Fruit fly (Drosophila melanogaster) whole organism, embryonic: Measurements from ENCODE around the gene lin-52.

Source experiments
- CG10321 ChIP-seq: fragments of 200-800 bp; sonication (Bioruptor generic); IDR thresholded peaks from 2 replicates; pipeline ENCODE4 v1.3.6; 2022; ENCODE audit warnings: missing biosample characterization, missing genetic modification characterization
- CG13123 ChIP-seq: fragments of 200-800 bp; sonication (Bioruptor generic); optimal IDR thresholded peaks from 2 replicates; lab custom pipeline; 2016; ENCODE audit warnings: missing biosample characterization, missing genetic modification characterization
- CG17829 ChIP-seq: fragments of 200-800 bp; optimal IDR thresholded peaks from 2 replicates; lab custom pipeline; 2019; ENCODE audit warnings: missing biosample characterization, mild to moderate bottlenecking, missing genetic modification characterization, moderate library complexity
- CG2120 ChIP-seq: fragments of 200-800 bp; sonication (Bioruptor generic); optimal IDR thresholded peaks from 3 replicates; lab custom pipeline; 2016; ENCODE audit warnings: missing biosample characterization, missing genetic modification characterization
- CG3847 ChIP-seq: fragments of 200-800 bp; sonication (Bioruptor generic); IDR thresholded peaks from 2 replicates; pipeline ENCODE4 v1.3.6; 2022; ENCODE audit warnings: missing biosample characterization, missing genetic modification characterization
- Hr78 ChIP-seq, 2 experiments: fragments of 200-800 bp in 1 of 2; fragments of >200 bp in 1 of 2; sonication (Bioruptor generic) in 1 of 2; optimal IDR thresholded peaks; 2 replicates each; lab custom pipeline; 2017 to 2019; ENCODE audit warnings: missing biosample characterization in 2 of 2, missing genetic modification characterization in 2 of 2, mild to moderate bottlenecking in 1 of 2, moderate library complexity in 1 of 2
- Lpt ChIP-seq: fragments of >200 bp; optimal IDR thresholded peaks from 2 replicates; lab custom pipeline; 2018; ENCODE audit warnings: missing biosample characterization, missing genetic modification characterization
- ash1 ChIP-seq: fragments of 200-800 bp; sonication (Bioruptor generic); optimal IDR thresholded peaks from 2 replicates; lab custom pipeline; 2018; ENCODE audit warnings: missing biosample characterization, mild to moderate bottlenecking, missing genetic modification characterization
- gce ChIP-seq: fragments of 200-800 bp; sonication (Bioruptor generic); IDR thresholded peaks from 3 replicates; pipeline ENCODE4 v1.3.6; 2022; ENCODE audit warnings: missing biosample characterization, missing genetic modification characterization
- grn ChIP-seq: fragments of 200-800 bp; sonication (Bioruptor generic); optimal IDR thresholded peaks from 3 replicates; lab custom pipeline; 2017; ENCODE audit warnings: missing biosample characterization, missing genetic modification characterization
- jumu ChIP-seq: fragments of 200-800 bp; sonication (Bioruptor generic); optimal IDR thresholded peaks from 3 replicates; lab custom pipeline; 2016; ENCODE audit warnings: missing biosample characterization, missing genetic modification characterization
- slp2 ChIP-seq: fragments of 200-800 bp; sonication (Bioruptor generic); optimal IDR thresholded peaks from 2 replicates; lab custom pipeline; 2016; ENCODE audit warnings: missing biosample characterization, missing genetic modification characterization
- unpg ChIP-seq: fragments of 200-800 bp; sonication (Bioruptor generic); optimal IDR thresholded peaks from 3 replicates; lab custom pipeline; 2018; ENCODE audit warnings: missing biosample characterization, mild to moderate bottlenecking, missing genetic modification characterization, moderate library complexity
- zfh2 ChIP-seq: fragments of 200-800 bp; sonication (Bioruptor generic); optimal IDR thresholded peaks from 2 replicates; lab custom pipeline; 2016; ENCODE audit warnings: missing biosample characterization, missing genetic modification characterization

- TF ChIP-seq grn (GFP tag; lab: Kevin White, UChicago): no peak
- no peak for TF ChIP-seq zfh2 (GFP tag; lab: Kevin White, UChicago)
- TF ChIP-seq CG2120: no peak
- TF ChIP-seq ash1 (GFP tag; lab: Kevin White, UChicago): no peak
- no peak for TF ChIP-seq jumu (GFP tag; lab: Kevin White, UChicago)
- TF ChIP-seq slp2: no peak
- TF ChIP-seq gce: no peak
- TF ChIP-seq CG13123 (GFP tag; lab: Kevin White, UChicago): no peak
- TF ChIP-seq Lpt: no peak
- TF ChIP-seq CG3847 (GFP tag; lab: Robert Waterston, UW): no peak
- TF ChIP-seq CG10321 (GFP tag; lab: Robert Waterston, UW): no peak
- no peak for TF ChIP-seq unpg (GFP tag; lab: Kevin White, UChicago)
- no peak for TF ChIP-seq CG17829 (tag; lab: Kevin White, UChicago)
- no peak for TF ChIP-seq Hr78 (GFP tag; optimal IDR thresholded peaks at IDR 0.05; lab: Kevin White, UChicago)
These were observed 30.5 kb downstream of the lin-52 start for dm6 chrX:5724151-5724699.
